Fruit fly (Drosophila melanogaster) whole organism, prepupa: ENCODE measurements around the gene CG14325.
A peak's percentile ranks its signal among the peaks of the same experiment; 100 is the strongest.

Experiments
- CG10669 ChIP-seq: fragments of 200-800 bp; sonication (Bioruptor generic); optimal IDR thresholded peaks from 3 replicates; lab custom pipeline; 2018; ENCODE audit warnings: missing biosample characterization, mild to moderate bottlenecking, missing genetic modification characterization, moderate library complexity
- CG11294 ChIP-seq: fragments of 200-800 bp; sonication (Bioruptor generic); IDR thresholded peaks from 2 replicates; pipeline ENCODE4 v1.3.6; 2022; ENCODE audit warnings: missing biosample characterization, missing genetic modification characterization
- CG11762 ChIP-seq: fragments of 200-800 bp; sonication (Bioruptor generic); optimal IDR thresholded peaks from 3 replicates; lab custom pipeline; 2016; ENCODE audit warnings: missing biosample characterization, missing genetic modification characterization; ENCODE audit not compliant: insufficient read depth
- CG1621 ChIP-seq: fragments of 200-800 bp; sonication (Bioruptor generic); optimal IDR thresholded peaks from 3 replicates; lab custom pipeline; 2018; ENCODE audit warnings: missing biosample characterization, mild to moderate bottlenecking, missing genetic modification characterization
- CG32006 ChIP-seq: fragments of 200-800 bp; sonication (Bioruptor generic); optimal IDR thresholded peaks from 3 replicates; lab custom pipeline; 2017; ENCODE audit warnings: missing biosample characterization, mild to moderate bottlenecking, missing genetic modification characterization
- CG34406 ChIP-seq: fragments of 200-800 bp; sonication (Bioruptor generic); optimal IDR thresholded peaks from 3 replicates; lab custom pipeline; 2016; ENCODE audit warnings: missing biosample characterization, missing genetic modification characterization
- CG4318 ChIP-seq: fragments of 200-800 bp; sonication (Bioruptor generic); optimal IDR thresholded peaks from 3 replicates; lab custom pipeline; 2017; ENCODE audit warnings: missing biosample characterization, mild to moderate bottlenecking, missing genetic modification characterization
- CG6276 ChIP-seq: fragments of 200-800 bp; sonication (Bioruptor generic); optimal IDR thresholded peaks from 2 replicates; lab custom pipeline; 2017; ENCODE audit warnings: missing biosample characterization, mild to moderate bottlenecking, missing genetic modification characterization
- CG6808 ChIP-seq: fragments of 200-800 bp; sonication (Bioruptor generic); optimal IDR thresholded peaks from 3 replicates; lab custom pipeline; 2017; ENCODE audit warnings: missing biosample characterization, missing genetic modification characterization, mild to moderate bottlenecking, moderate library complexity, missing genetic modification reagents
- CG6854 ChIP-seq: fragments of 200-800 bp; sonication (Bioruptor generic); optimal IDR thresholded peaks from 2 replicates; lab custom pipeline; 2017; ENCODE audit warnings: missing biosample characterization, mild to moderate bottlenecking, missing genetic modification characterization
- CG9139 ChIP-seq: fragments of 200-800 bp; sonication (Bioruptor generic); optimal IDR thresholded peaks from 3 replicates; lab custom pipeline; 2017; ENCODE audit warnings: missing biosample characterization, mild to moderate bottlenecking, missing genetic modification characterization
- Eip75B ChIP-seq: fragments of 200-800 bp; sonication (Bioruptor generic); optimal IDR thresholded peaks from 3 replicates; lab custom pipeline; 2016; ENCODE audit warnings: missing biosample characterization, missing genetic modification characterization
- Eip93F ChIP-seq: fragments of 200-800 bp; sonication (Bioruptor generic); optimal IDR thresholded peaks from 2 replicates; lab custom pipeline; 2016; ENCODE audit warnings: missing biosample characterization, mild to moderate bottlenecking, missing genetic modification characterization
- Ets21C ChIP-seq: fragments of 200-800 bp; sonication (Bioruptor generic); optimal IDR thresholded peaks from 3 replicates; lab custom pipeline; 2016; ENCODE audit warnings: missing biosample characterization, missing genetic modification characterization
- Gug ChIP-seq: fragments of 200-800 bp; sonication (Bioruptor generic); IDR thresholded peaks from 2 replicates; pipeline ENCODE4 v1.3.6; 2022; ENCODE audit warnings: missing biosample characterization, missing genetic modification characterization
- Hr39 ChIP-seq: fragments of 200-800 bp; sonication (Bioruptor generic); optimal IDR thresholded peaks from 2 replicates; lab custom pipeline; 2016; ENCODE audit warnings: missing biosample characterization, missing genetic modification characterization
- Lpt ChIP-seq: fragments of 200-800 bp; sonication (Bioruptor generic); optimal IDR thresholded peaks from 3 replicates; lab custom pipeline; 2016; ENCODE audit warnings: missing biosample characterization, missing genetic modification characterization
- Met ChIP-seq: fragments of 200-800 bp; sonication (Bioruptor generic); optimal IDR thresholded peaks from 3 replicates; lab custom pipeline; 2016; ENCODE audit warnings: missing biosample characterization, missing genetic modification characterization
- Smox ChIP-seq: fragments of 200-800 bp; sonication (Bioruptor generic); optimal IDR thresholded peaks from 3 replicates; lab custom pipeline; 2016; ENCODE audit warnings: missing biosample characterization, missing genetic modification characterization
- Sox102F ChIP-seq: fragments of 200-800 bp; sonication (Bioruptor generic); optimal IDR thresholded peaks from 2 replicates; lab custom pipeline; 2016; ENCODE audit warnings: missing biosample characterization, mild to moderate bottlenecking, missing genetic modification characterization
- Sox14 ChIP-seq: fragments of 200-800 bp; sonication (Bioruptor generic); optimal IDR thresholded peaks from 3 replicates; lab custom pipeline; 2016; ENCODE audit warnings: missing biosample characterization, missing genetic modification characterization
- Sox15 ChIP-seq: fragments of 200-800 bp; sonication (Bioruptor generic); optimal IDR thresholded peaks from 3 replicates; lab custom pipeline; 2016; ENCODE audit warnings: missing biosample characterization, missing genetic modification characterization
- achi ChIP-seq: fragments of 200-800 bp; sonication (Bioruptor generic); optimal IDR thresholded peaks from 3 replicates; lab custom pipeline; 2016; ENCODE audit warnings: missing biosample characterization, missing genetic modification characterization
- dac ChIP-seq: fragments of 200-800 bp; sonication (Bioruptor generic); optimal IDR thresholded peaks from 2 replicates; lab custom pipeline; 2017; ENCODE audit warnings: missing biosample characterization, mild to moderate bottlenecking, missing genetic modification characterization
- dsx ChIP-seq: fragments of 200-800 bp; optimal IDR thresholded peaks from 3 replicates; lab custom pipeline; 2019; ENCODE audit warnings: missing biosample characterization, mild to moderate bottlenecking, missing genetic modification characterization, moderate library complexity; ENCODE audit not compliant: poor library complexity, severe bottlenecking
- esn ChIP-seq: fragments of 200-800 bp; sonication (Bioruptor generic); optimal IDR thresholded peaks from 2 replicates; lab custom pipeline; 2016; ENCODE audit warnings: missing biosample characterization, mild to moderate bottlenecking, missing genetic modification characterization, moderate library complexity
- fd85E ChIP-seq: fragments of 200-800 bp; sonication (Bioruptor generic); optimal IDR thresholded peaks from 3 replicates; lab custom pipeline; 2016; ENCODE audit warnings: missing biosample characterization, missing genetic modification characterization
- fkh ChIP-seq: fragments of 200-800 bp; sonication (Bioruptor generic); optimal IDR thresholded peaks from 3 replicates; lab custom pipeline; 2017; ENCODE audit warnings: missing biosample characterization, mild to moderate bottlenecking, missing genetic modification characterization, moderate library complexity
- lz ChIP-seq: fragments of 200-800 bp; sonication (Bioruptor generic); optimal IDR thresholded peaks from 3 replicates; lab custom pipeline; 2016; ENCODE audit warnings: missing biosample characterization, missing genetic modification characterization
- net ChIP-seq: fragments of 200-800 bp; sonication (Bioruptor generic); optimal IDR thresholded peaks from 3 replicates; lab custom pipeline; 2016; ENCODE audit warnings: missing biosample characterization, missing genetic modification characterization
- svp ChIP-seq: fragments of 200-800 bp; sonication (Bioruptor generic); peaks from one replicate; lab custom pipeline; 2016; ENCODE audit warnings: missing biosample characterization, missing genetic modification characterization
- vri ChIP-seq: fragments of 200-800 bp; sonication (Bioruptor generic); optimal IDR thresholded peaks from 3 replicates; lab custom pipeline; 2016; ENCODE audit warnings: missing biosample characterization, mild to moderate bottlenecking, missing genetic modification characterization

Gene CG14325

dm6 chr3R:17667279-17667678, 40.4 kb downstream of the CG14325 start, which contains the start of gene CG45045:
TSS of gene CG45045 (plus strand) at chr3R:17667572.
- TF ChIP-seq CG6808 (GFP tag; lab: Kevin White, UChicago) (no peak), CG6276 (GFP tag; lab: Kevin White, UChicago) (no peak), CG32006 (GFP tag; lab: Kevin White, UChicago) (no peak), Lpt (GFP tag; lab: Kevin White, UChicago) (no peak), CG4318 (no peak), Sox102F (GFP tag; lab: Kevin White, UChicago) (no peak), achi (GFP tag; lab: Kevin White, UChicago) (no peak), svp (GFP tag; lab: Kevin White, UChicago) (peak; percentile 92)

DNA sequence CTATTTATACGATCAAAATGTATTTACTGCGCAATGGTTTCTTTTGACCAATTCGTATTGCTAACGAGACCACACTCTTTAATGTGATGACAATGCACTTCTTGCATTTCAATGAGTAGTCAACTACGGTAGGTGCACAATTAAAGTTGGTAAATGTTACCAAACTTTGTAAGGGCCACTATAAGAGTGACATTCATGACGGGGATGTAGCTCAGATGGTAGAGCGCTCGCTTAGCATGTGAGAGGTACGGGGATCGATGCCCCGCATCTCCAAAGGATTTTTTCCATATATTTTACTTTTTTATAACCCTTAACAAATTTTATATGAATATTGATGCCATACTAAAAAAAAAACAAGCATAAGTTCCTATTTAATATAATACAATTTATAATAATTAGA, 41.1 kb downstream of the CG14325 start:
- TF ChIP-seq CG6854 (GFP tag; lab: Kevin White, UChicago) = no peak
- TF ChIP-seq fkh = no peak
- no peak for TF ChIP-seq esn (GFP tag; lab: Kevin White, UChicago)
- no peak for TF ChIP-seq net (GFP tag; lab: Kevin White, UChicago)
- no peak for TF ChIP-seq Sox15 (GFP tag; lab: Kevin White, UChicago)
- TF ChIP-seq CG1621 (tag; lab: Kevin White, UChicago) = no peak
- no peak for TF ChIP-seq CG9139 (GFP tag; lab: Kevin White, UChicago)
- no peak for TF ChIP-seq CG10669 (GFP tag; lab: Kevin White, UChicago)
- no peak for TF ChIP-seq lz
- TF ChIP-seq CG11294 (GFP tag; lab: Robert Waterston, UW) = no peak
- TF ChIP-seq CG11762 (GFP tag; lab: Kevin White, UChicago) = no peak
- no peak for TF ChIP-seq Eip75B (GFP tag; lab: Kevin White, UChicago)
- no peak for TF ChIP-seq svp (GFP tag; lab: Kevin White, UChicago)
- no peak for TF ChIP-seq Eip93F (GFP tag; lab: Kevin White, UChicago)
- TF ChIP-seq Gug (GFP tag; lab: Robert Waterston, UW) = no peak
- no peak for TF ChIP-seq vri (GFP tag; lab: Kevin White, UChicago)
- no peak for TF ChIP-seq Smox
- TF ChIP-seq Met (GFP tag; lab: Kevin White, UChicago) = no peak

DNA sequence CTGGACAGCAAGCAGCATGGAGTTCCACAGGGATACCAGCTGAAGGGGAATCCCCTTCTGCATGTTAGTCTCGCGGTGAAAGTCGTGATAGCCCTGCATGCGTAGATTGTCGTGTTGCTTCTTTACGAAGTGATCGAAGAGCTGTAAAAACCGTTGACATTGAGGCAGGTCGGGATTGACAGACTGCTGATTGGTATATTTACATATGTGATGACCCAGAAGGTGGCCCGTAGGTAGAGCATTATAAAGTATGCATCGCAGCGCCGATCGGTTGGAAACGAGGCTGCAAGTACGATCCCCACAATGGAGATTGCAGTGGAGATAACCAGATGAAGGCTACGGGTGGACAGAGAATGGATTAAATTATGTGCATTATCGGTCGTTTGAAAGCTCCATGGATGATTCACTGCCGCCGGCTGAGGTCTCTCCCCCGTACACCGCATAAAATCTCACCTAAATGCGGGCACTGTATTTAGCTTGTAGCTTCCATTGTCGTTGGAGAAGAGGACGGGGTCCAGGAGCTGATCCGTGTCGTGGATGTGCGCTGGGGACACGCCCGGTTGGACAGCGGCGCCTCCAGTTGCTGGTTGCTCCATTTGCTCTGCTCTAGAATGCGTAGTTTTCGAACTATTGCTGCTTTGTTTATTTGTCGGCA, 43.4 kb downstream of the CG14325 start:
- TF ChIP-seq dsx (GFP tag; lab: Kevin White, UChicago) = no peak
- TF ChIP-seq svp (GFP tag; lab: Kevin White, UChicago) = peak; percentile 97

DNA sequence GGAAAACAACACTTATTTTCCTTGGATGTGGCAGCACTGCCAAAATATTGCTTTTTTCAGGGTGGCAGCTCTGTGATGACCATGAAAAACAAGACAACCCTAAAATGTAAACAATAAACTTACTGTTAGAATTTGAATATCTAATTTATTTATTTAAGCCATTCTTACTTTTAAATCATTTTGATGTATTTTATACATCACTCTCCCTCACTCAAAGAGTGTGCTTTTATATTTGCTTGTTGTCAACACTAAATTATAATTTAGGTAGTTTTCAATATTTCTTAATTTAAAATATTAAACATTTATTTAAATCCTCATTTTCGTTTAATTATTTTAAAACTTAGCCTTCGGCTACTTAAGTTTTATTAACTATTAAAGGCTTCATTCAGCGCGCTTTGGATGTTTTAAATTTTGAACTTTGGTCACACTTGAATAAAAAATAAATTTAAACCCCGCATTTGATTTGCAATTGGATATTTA, 44.0 kb downstream of the CG14325 start, which contains the start of the genes CG7523 and Mps1:
CG7523 (minus strand) TSS at position 39 of the 480 bp plus-strand sequence.
Mps1 (plus strand) TSS at position 415 of the 480 bp plus-strand sequence.
- TF ChIP-seq dsx (GFP tag; lab: Kevin White, UChicago) (peak; percentile 16), Ets21C (GFP tag; lab: Kevin White, UChicago) (no peak), fkh (peak; percentile 100), Hr39 (GFP tag; lab: Kevin White, UChicago) (no peak), Sox14 (peak; percentile 90)

DNA sequence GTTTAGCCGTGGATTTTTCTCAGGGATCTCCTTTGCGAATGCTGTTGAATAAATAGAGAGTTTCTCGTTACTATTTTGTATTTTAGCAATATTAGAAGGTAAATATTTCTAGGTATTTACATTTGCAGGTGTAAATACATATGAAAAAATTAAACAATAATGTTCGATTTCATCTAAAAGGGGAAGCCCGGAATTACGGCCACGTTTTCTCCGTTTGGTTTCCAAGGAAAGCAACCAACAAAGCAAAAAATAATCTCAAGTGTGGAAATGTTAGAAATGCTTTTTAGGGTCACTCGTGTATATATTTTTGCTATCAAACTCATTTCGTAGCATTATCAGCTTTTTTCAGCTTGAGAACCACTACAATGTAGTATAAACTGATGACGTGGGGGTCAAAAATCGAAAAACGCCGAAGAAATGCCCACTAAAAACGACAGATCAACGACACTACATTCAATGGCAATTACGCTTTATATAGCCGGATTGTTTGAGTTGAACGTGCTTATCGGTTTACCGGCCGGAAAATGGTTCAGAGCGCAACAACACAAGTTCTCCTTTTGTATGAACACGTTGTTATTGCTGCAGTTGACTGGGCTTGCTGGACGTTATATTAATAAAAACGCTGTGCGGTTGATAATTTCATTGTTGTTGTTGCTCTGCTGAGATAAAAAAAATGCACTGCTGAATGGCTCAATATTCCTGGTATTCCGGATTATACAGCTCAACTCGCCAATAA, 51.4 kb downstream of the CG14325 start:
- no peak for TF ChIP-seq CG34406
- TF ChIP-seq svp (GFP tag; lab: Kevin White, UChicago) = peak; percentile 86
- TF ChIP-seq vri (GFP tag; lab: Kevin White, UChicago) = peak; percentile 44
- no peak for TF ChIP-seq dac (GFP tag; lab: Kevin White, UChicago)
- no peak for TF ChIP-seq fd85E (GFP tag; lab: Kevin White, UChicago)
- peak; percentile 49 for TF ChIP-seq dsx (GFP tag; lab: Kevin White, UChicago)
- no peak for TF ChIP-seq CG6276 (GFP tag; lab: Kevin White, UChicago)
- TF ChIP-seq esn (GFP tag; lab: Kevin White, UChicago) = no peak
